Fruit fly (Drosophila melanogaster) Kc167 (cell line): ENCODE results near the gene Chrac-16.

Experiments used
- h ChIP-seq: fragments of >200 bp; optimal IDR thresholded peaks from 3 replicates; lab custom pipeline; 2018; ENCODE audit warnings: missing external identifiers
- insv ChIP-seq: fragments of >200 bp; optimal IDR thresholded peaks from 3 replicates; lab custom pipeline; 2018; ENCODE audit warnings: missing external identifiers
- psq ChIP-seq: fragments of >200 bp; optimal IDR thresholded peaks from 2 replicates; lab custom pipeline; 2017; ENCODE audit warnings: missing external identifiers
- ttk ChIP-seq: sonication (Bioruptor generic); optimal IDR thresholded peaks from 2 replicates; lab custom pipeline; 2017; ENCODE audit warnings: missing external identifiers

- TF ChIP-seq psq (lab: Kevin White, UChicago) (no peak), h (lab: Kevin White, UChicago) (no peak), ttk (lab: Kevin White, UChicago) (no peak), insv (no peak)
Measured at dm6 chrX:12014800-12015389, 2.9 kb downstream of the Chrac-16 start.
